Fruit fly (Drosophila melanogaster) whole organism: Measurements from ENCODE around the gene CG8607.

Experiments
- CG8478 ChIP-seq: fragments of >200 bp; optimal IDR thresholded peaks from 2 replicates; lab custom pipeline; 2018; ENCODE audit warnings: inconsistent platforms
- Dll ChIP-seq: fragments of >200 bp; optimal IDR thresholded peaks from 2 replicates; lab custom pipeline; 2017
- EcR ChIP-seq, 2 experiments: fragments of >200 bp; optimal IDR thresholded peaks; 2 replicates each; lab custom pipeline; 2017; ENCODE audit warnings: missing biosample characterization in 2 of 2, missing genetic modification characterization in 2 of 2, missing genetic modification reagents in 2 of 2
- pan ChIP-seq: fragments of >200 bp; optimal IDR thresholded peaks from 2 replicates; lab custom pipeline; 2017
- psq ChIP-seq: fragments of >200 bp; optimal IDR thresholded peaks from 2 replicates; lab custom pipeline; 2017
- usp ChIP-seq: fragments of >200 bp; optimal IDR thresholded peaks from 2 replicates; lab custom pipeline; 2017; ENCODE audit warnings: missing biosample characterization, missing genetic modification characterization, mixed read lengths

- TF ChIP-seq Dll (lab: Kevin White, UChicago) = no peak
- no peak for TF ChIP-seq psq (lab: Kevin White, UChicago)
- no peak for TF ChIP-seq usp
- no peak for TF ChIP-seq EcR (GFP tag; optimal IDR thresholded peaks at IDR 0.05; lab: Kevin White, UChicago)
- no peak for TF ChIP-seq pan (lab: Kevin White, UChicago)
- no peak for TF ChIP-seq CG8478 (lab: Kevin White, UChicago)
Observed at dm6 chr3L:7369543-7369942, 49.7 kb downstream of the CG8607 start, which contains the start of gene akirin.
